Worm (Caenorhabditis elegans) whole organism, L3 larva: ENCODE results near the gene C43D7.8.

Experiments
- aly-2 ChIP-seq: fragments of 150-350 bp; optimal IDR thresholded peaks from 2 replicates; lab custom pipeline; 2014; ENCODE audit warnings: missing biosample characterization, missing genetic modification characterization
- pha-4 ChIP-seq: fragments of 150-350 bp; optimal IDR thresholded peaks from 2 replicates; lab custom pipeline; 2014; ENCODE audit warnings: missing biosample characterization, missing genetic modification reagents, missing genetic modification characterization

- no peak for TF ChIP-seq pha-4
- TF ChIP-seq aly-2 (tag; lab: Kevin White, UChicago), result no peak
These were observed 9.4 kb downstream of the C43D7.8 start, which contains the start of gene fbxb-62 for ce11 chrV:19301934-19302333.
